Worm (Caenorhabditis elegans) whole organism, L4 larva: ENCODE measurements around the gene slc-30A9.
A peak's percentile ranks its signal among the peaks of the same experiment; 100 is the strongest.
"Not testable (repeated sequence)": the region's sequence is repeated elsewhere in the genome, so short reads cannot be mapped to it uniquely, and the experiment has no call there.

Experiments used
- F10B5.3 ChIP-seq: sonication (generic microtip); optimal IDR thresholded peaks from 2 replicates; lab custom pipeline; 2016; ENCODE audit warnings: mild to moderate bottlenecking, missing genetic modification characterization, missing compliant biosample characterization
- F49E8.2 ChIP-seq: sonication (generic microtip); optimal IDR thresholded peaks from 2 replicates; lab custom pipeline; 2016; ENCODE audit warnings: missing compliant biosample characterization, mild to moderate bottlenecking, missing genetic modification characterization, borderline replicate concordance
- ZK546.5 ChIP-seq, 2 experiments: sonication (generic microtip); optimal IDR thresholded peaks; 2 replicates each; lab custom pipeline; 2017; ENCODE audit warnings: missing biosample characterization in 2 of 2, missing genetic modification characterization in 2 of 2
- ama-1 ChIP-seq: fragments of 150-350 bp; optimal IDR thresholded peaks from 2 replicates; lab custom pipeline; 2014; ENCODE audit warnings: inconsistent platforms, mixed read lengths
- ceh-28 ChIP-seq: fragments of 150-350 bp; optimal IDR thresholded peaks from 2 replicates; lab custom pipeline; 2014; ENCODE audit warnings: missing biosample characterization, missing genetic modification reagents, missing genetic modification characterization
- cey-2 ChIP-seq: sonication (generic microtip); optimal IDR thresholded peaks from 3 replicates; lab custom pipeline; 2017; ENCODE audit warnings: missing genetic modification characterization, mild to moderate bottlenecking, missing compliant biosample characterization, antibody characterized with exemption, borderline replicate concordance; ENCODE audit not compliant: insufficient read depth
- daf-16 ChIP-seq, 3 experiments: sonication (generic microtip); optimal IDR thresholded peaks; 2 replicates each; lab custom pipeline; 2016 to 2017; ENCODE audit warnings: missing genetic modification characterization in 3 of 3, missing genetic modification reagents in 3 of 3, mild to moderate bottlenecking in 2 of 3, missing compliant biosample characterization in 2 of 3, missing biosample characterization in 1 of 3, moderate library complexity in 1 of 3
- dve-1 ChIP-seq: sonication (generic microtip); optimal IDR thresholded peaks from 2 replicates; lab custom pipeline; 2017; ENCODE audit warnings: antibody characterized with exemption, mild to moderate bottlenecking, missing genetic modification characterization, missing compliant biosample characterization; ENCODE audit not compliant: insufficient read depth
- egl-43 ChIP-seq: fragments of 200-800 bp; sonication (Bioruptor generic); IDR thresholded peaks from 2 replicates; pipeline ENCODE4 v1.3.6; 2022; ENCODE audit warnings: missing genetic modification reagents, missing genetic modification characterization, missing compliant biosample characterization
- fkh-10 ChIP-seq: fragments of 150-350 bp; optimal IDR thresholded peaks from 2 replicates; lab custom pipeline; 2014; ENCODE audit warnings: missing biosample characterization, missing genetic modification reagents, missing genetic modification characterization
- hlh-30 ChIP-seq: sonication (generic microtip); optimal IDR thresholded peaks from 2 replicates; lab custom pipeline; 2017; ENCODE audit warnings: antibody characterized with exemption, mild to moderate bottlenecking, missing genetic modification characterization, missing compliant biosample characterization; ENCODE audit not compliant: insufficient read depth
- lsy-2 ChIP-seq, 2 experiments: fragments of 150-350 bp in 1 of 2; sonication (generic microtip) in 1 of 2; optimal IDR thresholded peaks; 2 replicates each; lab custom pipeline; 2014 to 2017; ENCODE audit warnings: missing biosample characterization in 2 of 2, missing genetic modification characterization in 2 of 2
- madf-5 ChIP-seq, 2 experiments: fragments of 200-800 bp; sonication (Bioruptor generic); IDR thresholded peaks; 2 replicates each; pipeline ENCODE4 v1.3.6; 2022; ENCODE audit warnings: missing compliant biosample characterization in 2 of 2, missing genetic modification characterization in 2 of 2
- madf-9 ChIP-seq: fragments of 200-800 bp; sonication (Bioruptor generic); conservative IDR thresholded peaks from 2 replicates; pipeline ENCODE4 v1.3.6; 2022; ENCODE audit warnings: missing genetic modification reagents, missing genetic modification characterization, missing compliant biosample characterization
- mdl-1 ChIP-seq, 2 experiments: fragments of 150-350 bp in 1 of 2; sonication (generic microtip) in 1 of 2; optimal IDR thresholded peaks; 2 replicates each; lab custom pipeline; 2014 to 2017; ENCODE audit warnings: missing biosample characterization in 2 of 2, missing genetic modification characterization in 2 of 2
- mes-2 ChIP-seq: sonication (generic microtip); optimal IDR thresholded peaks from 2 replicates; lab custom pipeline; 2016; ENCODE audit warnings: missing genotype, mild to moderate bottlenecking, missing genetic modification characterization, missing compliant biosample characterization; ENCODE audit not compliant: poor library complexity, severe bottlenecking
- mxl-2 ChIP-seq: fragments of 200-800 bp; sonication (Bioruptor generic); conservative IDR thresholded peaks from 2 replicates; pipeline ENCODE4 v1.3.6; 2022; ENCODE audit warnings: missing genetic modification reagents, missing genetic modification characterization, missing compliant biosample characterization
- nhr-102 ChIP-seq: sonication (generic microtip); optimal IDR thresholded peaks from 2 replicates; lab custom pipeline; 2016; ENCODE audit warnings: mild to moderate bottlenecking, missing genetic modification characterization, moderate library complexity, missing compliant biosample characterization
- nhr-11 ChIP-seq: fragments of 150-350 bp; optimal IDR thresholded peaks from 2 replicates; lab custom pipeline; 2014; ENCODE audit warnings: missing biosample characterization, missing genetic modification characterization
- nhr-111 ChIP-seq: fragments of 200-800 bp; sonication (Bioruptor generic); optimal IDR thresholded peaks from 2 replicates; lab custom pipeline; 2018; ENCODE audit warnings: mild to moderate bottlenecking, missing genetic modification characterization, missing compliant biosample characterization
- nhr-237 ChIP-seq: sonication (generic microtip); optimal IDR thresholded peaks from 2 replicates; lab custom pipeline; 2017; ENCODE audit warnings: missing biosample characterization, missing genetic modification characterization
- nhr-25 ChIP-seq: sonication (generic microtip); optimal IDR thresholded peaks from 2 replicates; lab custom pipeline; 2017; ENCODE audit warnings: missing genetic modification characterization, mild to moderate bottlenecking, missing compliant biosample characterization, antibody characterized with exemption, moderate library complexity, borderline replicate concordance; ENCODE audit not compliant: insufficient read depth
- nhr-28 ChIP-seq: fragments of 150-350 bp; optimal IDR thresholded peaks from 2 replicates; lab custom pipeline; 2014; ENCODE audit warnings: missing biosample characterization, missing genetic modification characterization
- nhr-41 ChIP-seq: fragments of 200-800 bp; sonication (Bioruptor generic); IDR thresholded peaks from 2 replicates; pipeline ENCODE4 v1.3.6; 2022; ENCODE audit warnings: missing genetic modification reagents, missing genetic modification characterization, missing compliant biosample characterization
- nhr-6 ChIP-seq: fragments of 150-350 bp; optimal IDR thresholded peaks from 2 replicates; lab custom pipeline; 2014; ENCODE audit warnings: missing biosample characterization, missing genetic modification characterization
- nhr-77 ChIP-seq: fragments of 150-350 bp; optimal IDR thresholded peaks from 2 replicates; lab custom pipeline; 2014; ENCODE audit warnings: missing biosample characterization, missing genetic modification characterization
- pha-4 ChIP-seq, 2 experiments: fragments of 150-350 bp in 1 of 2; fragments of 200-800 bp in 1 of 2; sonication (Bioruptor generic) in 1 of 2; IDR thresholded peaks in 1 of 2; optimal IDR thresholded peaks in 1 of 2; 2 replicates each; pipeline versions ENCODE4 v1.3.6 to Lab custom; 2014 to 2022; ENCODE audit warnings: missing genetic modification characterization in 2 of 2, missing genetic modification reagents in 2 of 2, missing biosample characterization in 1 of 2, missing compliant biosample characterization in 1 of 2
- php-3 ChIP-seq: fragments of 200-800 bp; sonication (Bioruptor generic); IDR thresholded peaks from 2 replicates; pipeline ENCODE4 v1.3.6; 2022; ENCODE audit warnings: missing genetic modification reagents, missing genetic modification characterization, missing compliant biosample characterization
- pqm-1 ChIP-seq: sonication (generic microtip); optimal IDR thresholded peaks from 2 replicates; lab custom pipeline; 2017; ENCODE audit warnings: missing biosample characterization, missing genetic modification characterization
- set-16 ChIP-seq: fragments of 200-800 bp; sonication (Bioruptor generic); IDR thresholded peaks from 2 replicates; pipeline ENCODE4 v1.3.6; 2022; ENCODE audit warnings: missing genetic modification reagents, missing genetic modification characterization, missing compliant biosample characterization
- snpc-1.2 ChIP-seq: fragments of 200-800 bp; sonication (Bioruptor generic); IDR thresholded peaks from 2 replicates; pipeline ENCODE4 v1.3.6; 2022; ENCODE audit warnings: missing genetic modification reagents, missing genetic modification characterization, missing compliant biosample characterization
- spr-1 ChIP-seq: sonication (generic microtip); optimal IDR thresholded peaks from 2 replicates; lab custom pipeline; 2016; ENCODE audit warnings: mild to moderate bottlenecking, missing genetic modification characterization, missing compliant biosample characterization
- tag-97 ChIP-seq: fragments of 200-800 bp; sonication (Bioruptor generic); IDR thresholded peaks from 2 replicates; pipeline ENCODE4 v1.3.6; 2022; ENCODE audit warnings: missing genetic modification characterization, missing compliant biosample characterization
- unc-130 ChIP-seq: sonication (generic microtip); optimal IDR thresholded peaks from 2 replicates; lab custom pipeline; 2016; ENCODE audit warnings: missing genetic modification reagents, missing genetic modification characterization, missing compliant biosample characterization
- unc-39 ChIP-seq: sonication (generic microtip); optimal IDR thresholded peaks from 2 replicates; lab custom pipeline; 2017; ENCODE audit warnings: missing biosample characterization, missing genetic modification characterization
- unc-62 ChIP-seq, 3 experiments: fragments of 150-350 bp in 1 of 3; sonication (generic microtip); optimal IDR thresholded peaks in 2 of 3; peaks in 1 of 3; 1 replicate in 1 of 3; 2 replicates in 2 of 3; lab custom pipeline; 2014 to 2017; ENCODE audit warnings: missing biosample characterization in 3 of 3, missing genetic modification characterization in 3 of 3, missing genetic modification reagents in 3 of 3, missing genotype in 1 of 3
- zip-11 ChIP-seq: fragments of 200-800 bp; sonication (Bioruptor generic); IDR thresholded peaks from 2 replicates; pipeline ENCODE4 v1.3.6; 2022; ENCODE audit warnings: missing genetic modification characterization, missing compliant biosample characterization
- zip-2 ChIP-seq: fragments of 150-350 bp; optimal IDR thresholded peaks from 2 replicates; lab custom pipeline; 2014; ENCODE audit warnings: missing biosample characterization, missing genetic modification characterization
- ztf-11 ChIP-seq: fragments of 150-350 bp; optimal IDR thresholded peaks from 2 replicates; lab custom pipeline; 2014; ENCODE audit warnings: missing biosample characterization, missing genetic modification characterization

slc-30A9 gene

ce11 chrIII:2711527-2711926 lies 12.9 kb upstream of the slc-30A9 start (continued):
- TF ChIP-seq fkh-10 (GFP tag; lab: Kevin White, UChicago) (no peak), egl-43 (GFP tag; lab: Robert Waterston, UW) (peak; percentile 71), nhr-25 (tag; lab: Kevin White, UChicago) (no peak), dve-1 (no peak), unc-130 (peak; percentile 42), pha-4 (GFP tag; IDR thresholded peaks at IDR 0.05; lab: Robert Waterston, UW) (peak; percentile 49; the same call in 1 of the 2 replicates), pha-4 (tag; optimal IDR thresholded peaks at IDR 0.05; lab: Kevin White, UChicago) (no peak)

DNA sequence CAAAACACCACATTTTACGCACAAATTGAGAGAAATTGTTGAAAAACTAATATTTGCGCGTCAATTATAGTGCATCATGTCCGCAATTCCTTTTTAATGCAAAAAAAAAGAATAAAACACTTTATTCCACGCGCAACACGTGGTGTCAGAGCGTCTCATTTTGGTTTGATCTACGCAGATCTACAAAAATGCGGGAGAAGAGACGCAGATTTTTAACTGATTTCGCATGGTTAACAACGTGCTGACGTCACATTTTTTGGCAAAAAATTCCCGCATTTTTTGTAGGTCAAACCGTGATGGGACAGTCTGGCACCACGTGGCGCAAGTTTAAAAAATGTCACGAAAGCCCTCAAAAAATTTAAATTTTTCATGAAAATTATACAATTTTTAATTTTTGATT lies 11.6 kb upstream of the slc-30A9 start:
- TF ChIP-seq hlh-30 (tag; lab: Kevin White, UChicago) (no peak), nhr-11 (no peak), lsy-2 (tag; optimal IDR thresholded peaks at IDR 0.05; lab: Kevin White, UChicago) (no peak), zip-11 (GFP tag; lab: Robert Waterston, UW) (no peak), madf-5 (GFP tag; IDR thresholded peaks at IDR 0.05; lab: Robert Waterston, UW) (no peak), tag-97 (GFP tag; lab: Robert Waterston, UW) (no peak), madf-9 (no peak), unc-62 (GFP tag; optimal IDR thresholded peaks at IDR 0.05 in 1 of 2; lab: Kevin White, UChicago) (peak in 1 of 2 experiments; percentile 66), unc-62 (tag; optimal IDR thresholded peaks at IDR 0.05; lab: Kevin White, UChicago) (no peak), unc-39 (tag; lab: Kevin White, UChicago) (no peak)

DNA sequence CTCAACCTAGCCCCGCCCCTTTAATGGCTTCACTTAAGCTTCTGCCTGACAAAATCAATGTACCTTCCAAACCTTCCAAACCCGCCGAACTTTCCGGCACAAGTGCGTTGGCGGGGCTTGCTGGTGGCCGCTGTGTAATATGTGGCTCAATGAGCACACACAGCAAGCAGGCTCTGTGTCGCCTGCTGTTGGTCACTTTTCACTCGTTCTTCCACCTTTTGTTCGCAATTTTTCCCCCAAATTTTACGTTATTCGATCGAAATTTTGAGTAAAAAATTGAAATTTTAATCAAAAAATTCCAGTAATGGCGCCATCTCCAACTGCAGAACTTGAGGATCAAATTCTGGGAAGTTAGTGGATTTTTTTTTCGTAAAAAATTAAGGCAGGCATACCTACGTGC lies 2.0 kb upstream of the slc-30A9 start, which contains the start of gene set-27:
Gene set-27 (plus strand): TSS at position 301 of the 400 bp plus-strand sequence.
- TF ChIP-seq hlh-30 (tag; lab: Kevin White, UChicago) = no peak

DNA sequence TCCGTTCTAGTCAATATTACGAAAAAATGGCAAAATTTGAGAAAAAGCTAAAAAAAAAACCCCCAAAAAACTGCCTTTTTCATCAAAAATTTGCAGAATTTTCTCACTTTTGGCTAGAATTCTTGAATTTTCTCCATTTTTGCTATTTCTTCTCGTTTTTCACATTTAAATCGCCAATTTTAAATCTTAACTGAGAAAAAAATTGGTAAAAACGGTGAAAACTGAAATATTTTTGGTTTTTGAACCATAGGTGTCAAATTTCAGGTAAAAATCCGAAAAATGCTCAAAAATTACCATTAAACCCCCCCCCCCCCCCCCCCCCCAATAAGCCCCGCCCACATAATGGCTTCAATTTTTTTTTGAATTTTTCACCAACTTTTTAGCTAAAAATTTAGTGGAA lies 746 bp upstream of the slc-30A9 start, which contains the start of gene cox-6B:
Gene cox-6B (plus strand): TSS at position 301 of the 400 bp plus-strand sequence.
- not testable (repeated sequence) for TF ChIP-seq unc-130, nhr-77, mxl-2
- TF ChIP-seq, all 104 proteins: peak for 0; not testable (repeated sequence) for 104

DNA sequence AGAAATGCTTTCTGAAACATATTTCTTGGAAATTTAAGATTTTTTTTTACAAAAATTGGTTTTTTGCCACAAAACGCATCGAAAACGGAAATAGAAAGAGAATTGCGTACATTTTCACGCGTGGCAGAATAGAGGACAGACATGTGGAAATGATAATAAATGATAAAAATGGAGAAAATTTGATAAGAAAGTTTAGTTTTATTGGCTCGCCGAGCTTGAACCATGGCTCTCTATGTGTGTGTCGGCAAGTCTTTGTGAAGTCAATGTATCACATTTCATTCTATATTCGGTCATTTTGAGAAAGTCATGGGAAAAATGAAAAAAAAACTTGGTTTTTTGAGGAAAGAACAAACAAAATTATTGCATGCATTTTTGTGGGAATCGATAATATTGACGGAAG lies 11.2 kb downstream of the slc-30A9 start:
- TF ChIP-seq nhr-6 (tag; lab: Kevin White, UChicago) = no peak
- TF ChIP-seq mdl-1 (tag; optimal IDR thresholded peaks at IDR 0.05; lab: Kevin White, UChicago) = peak in 1 of 2 experiments; percentile 29
- TF ChIP-seq madf-9 = no peak
- no peak for TF ChIP-seq daf-16 (GFP tag; optimal IDR thresholded peaks at IDR 0.05; lab: Kevin White, UChicago)
- peak; percentile 30 for TF ChIP-seq daf-16 (tag; optimal IDR thresholded peaks at IDR 0.05; lab: Kevin White, UChicago)
- TF ChIP-seq ztf-11 (tag; lab: Kevin White, UChicago) = no peak
- TF ChIP-seq ceh-28 = no peak
- peak; percentile 2 for TF ChIP-seq nhr-77
- no peak for TF ChIP-seq F10B5.3 (tag; lab: Kevin White, UChicago)
- TF ChIP-seq hlh-30 (tag; lab: Kevin White, UChicago) = peak; percentile 11
- TF ChIP-seq spr-1 (tag; lab: Kevin White, UChicago) = no peak
- no peak for TF ChIP-seq set-16 (GFP tag; lab: Robert Waterston, UW)
- no peak for TF ChIP-seq ZK546.5 (tag; optimal IDR thresholded peaks at IDR 0.05; lab: Kevin White, UChicago)
- TF ChIP-seq php-3 (GFP tag; lab: Robert Waterston, UW) = peak; percentile 63; the same call in 1 of the 2 replicates
- no peak for TF ChIP-seq cey-2
- no peak for TF ChIP-seq nhr-102 (tag; lab: Kevin White, UChicago)
- TF ChIP-seq pqm-1 (tag; lab: Kevin White, UChicago) = peak; percentile 76
- no peak for TF ChIP-seq F49E8.2 (tag; lab: Kevin White, UChicago)
- TF ChIP-seq snpc-1.2 (GFP tag; lab: Robert Waterston, UW) = no peak
- peak; percentile 28 for TF ChIP-seq dve-1
- TF ChIP-seq unc-62 (GFP tag; optimal IDR thresholded peaks at IDR 0.05 in 1 of 2; lab: Kevin White, UChicago) = peak in 1 of 2 experiments; percentile 27
- no peak for TF ChIP-seq unc-62 (tag; optimal IDR thresholded peaks at IDR 0.05; lab: Kevin White, UChicago)
- no peak for TF ChIP-seq mes-2 (tag; lab: Kevin White, UChicago)
- no peak for TF ChIP-seq nhr-41 (GFP tag; lab: Robert Waterston, UW)
- no peak for TF ChIP-seq unc-39 (tag; lab: Kevin White, UChicago)
- TF ChIP-seq nhr-237 = no peak
- TF ChIP-seq zip-2 (tag; lab: Kevin White, UChicago) = no peak
- TF ChIP-seq ama-1 (lab: Kevin White, UChicago) = no peak
- no peak for TF ChIP-seq nhr-111 (GFP tag; lab: Kevin White, UChicago)
- peak; percentile 45 for TF ChIP-seq nhr-28 (tag; lab: Kevin White, UChicago)
